Fruit fly (Drosophila melanogaster) whole organism, embryonic: ENCODE data around the gene CG14903.

Source experiments
- Abd-B ChIP-seq: fragments of 200-800 bp; sonication (Bioruptor generic); optimal IDR thresholded peaks from 2 replicates; lab custom pipeline; 2018; ENCODE audit warnings: missing biosample characterization, mild to moderate bottlenecking, missing genetic modification characterization, moderate library complexity
- Antp ChIP-seq: fragments of 200-800 bp; sonication (Bioruptor generic); optimal IDR thresholded peaks from 3 replicates; lab custom pipeline; 2016; ENCODE audit warnings: missing biosample characterization, missing genetic modification characterization
- Asciz ChIP-seq: fragments of 200-800 bp; sonication (Bioruptor generic); optimal IDR thresholded peaks from 2 replicates; lab custom pipeline; 2017; ENCODE audit warnings: missing biosample characterization, mild to moderate bottlenecking, missing genetic modification characterization, missing genetic modification reagents
- BEAF-32 ChIP-seq: fragments of 200-800 bp; sonication (Bioruptor generic); optimal IDR thresholded peaks from 3 replicates; lab custom pipeline; 2017; ENCODE audit warnings: missing biosample characterization, missing genetic modification characterization, mild to moderate bottlenecking, moderate library complexity, missing genetic modification reagents
- CG10267 ChIP-seq: fragments of 200-800 bp; sonication (Bioruptor generic); optimal IDR thresholded peaks from 2 replicates; lab custom pipeline; 2018; ENCODE audit warnings: missing biosample characterization, mild to moderate bottlenecking, missing genetic modification characterization, moderate library complexity
- CG10366 ChIP-seq: fragments of 200-800 bp; sonication (Bioruptor generic); IDR thresholded peaks from 2 replicates; pipeline ENCODE4 v1.3.6; 2022; ENCODE audit warnings: missing biosample characterization, missing genetic modification characterization
- CG11560 ChIP-seq: fragments of 200-800 bp; sonication (Bioruptor generic); IDR thresholded peaks from 3 replicates; pipeline ENCODE4 v1.3.6; 2022; ENCODE audit warnings: missing biosample characterization, missing genetic modification characterization
- CG13123 ChIP-seq: fragments of 200-800 bp; sonication (Bioruptor generic); optimal IDR thresholded peaks from 2 replicates; lab custom pipeline; 2016; ENCODE audit warnings: missing biosample characterization, missing genetic modification characterization
- CG13287 ChIP-seq: fragments of 200-800 bp; sonication (Bioruptor generic); IDR thresholded peaks from 2 replicates; pipeline ENCODE4 v1.3.6; 2022; ENCODE audit warnings: missing biosample characterization, missing genetic modification characterization; ENCODE audit not compliant: partially characterized antibody
- CG14050 ChIP-seq: fragments of 200-800 bp; sonication (Bioruptor generic); IDR thresholded peaks from 3 replicates; pipeline ENCODE4 v1.3.6; 2022; ENCODE audit warnings: missing biosample characterization, missing genetic modification characterization
- CG15514 ChIP-seq: fragments of 200-800 bp; sonication (Bioruptor generic); optimal IDR thresholded peaks from 3 replicates; lab custom pipeline; 2017; ENCODE audit warnings: missing biosample characterization, missing genetic modification characterization, mild to moderate bottlenecking, moderate library complexity, missing genetic modification reagents
- CG18764 ChIP-seq: fragments of 200-800 bp; sonication (Bioruptor generic); optimal IDR thresholded peaks from 3 replicates; lab custom pipeline; 2016; ENCODE audit warnings: missing biosample characterization, missing genetic modification characterization
- CG2116 ChIP-seq: fragments of 200-800 bp; sonication (Bioruptor generic); optimal IDR thresholded peaks from 3 replicates; lab custom pipeline; 2018; ENCODE audit warnings: missing biosample characterization, mild to moderate bottlenecking, missing genetic modification characterization
- CG2129 ChIP-seq: fragments of 200-800 bp; sonication (Bioruptor generic); IDR thresholded peaks from 2 replicates; pipeline ENCODE4 v1.3.6; 2022; ENCODE audit warnings: missing biosample characterization, missing genetic modification characterization; ENCODE audit not compliant: partially characterized antibody
- CG42726 ChIP-seq: fragments of 200-800 bp; sonication (Bioruptor generic); IDR thresholded peaks from 2 replicates; pipeline ENCODE4 v1.3.6; 2022; ENCODE audit warnings: missing biosample characterization, missing genetic modification characterization; ENCODE audit not compliant: partially characterized antibody
- CG4854 ChIP-seq: fragments of 200-800 bp; sonication (Bioruptor generic); optimal IDR thresholded peaks from 2 replicates; lab custom pipeline; 2016; ENCODE audit warnings: missing biosample characterization, missing genetic modification characterization, inconsistent platforms
- CG6791 ChIP-seq: fragments of 200-800 bp; sonication (Bioruptor generic); IDR thresholded peaks from 3 replicates; pipeline ENCODE4 v1.3.6; 2022; ENCODE audit warnings: missing biosample characterization, missing genetic modification characterization; ENCODE audit not compliant: partially characterized antibody
- CG7963 ChIP-seq: fragments of 200-800 bp; sonication (Bioruptor generic); IDR thresholded peaks from 3 replicates; pipeline ENCODE4 v1.3.6; 2022; ENCODE audit warnings: missing biosample characterization, missing genetic modification characterization; ENCODE audit not compliant: partially characterized antibody
- CG8478 ChIP-seq: fragments of >200 bp; optimal IDR thresholded peaks from 2 replicates; lab custom pipeline; 2018
- Chrac-16 ChIP-seq: fragments of 200-800 bp; sonication (Bioruptor generic); optimal IDR thresholded peaks from 3 replicates; lab custom pipeline; 2016; ENCODE audit warnings: missing biosample characterization, missing genetic modification characterization
- CoRest ChIP-seq: fragments of 200-800 bp; sonication (Bioruptor generic); optimal IDR thresholded peaks from 3 replicates; lab custom pipeline; 2018; ENCODE audit warnings: missing biosample characterization, mild to moderate bottlenecking, missing genetic modification characterization, moderate library complexity
- Dbx ChIP-seq: fragments of 200-800 bp; sonication (Bioruptor generic); IDR thresholded peaks from 3 replicates; pipeline ENCODE4 v1.3.6; 2022; ENCODE audit warnings: missing biosample characterization, missing genetic modification characterization
- Doc3 ChIP-seq: fragments of 200-800 bp; sonication (Bioruptor generic); IDR thresholded peaks from 3 replicates; pipeline ENCODE4 v1.3.6; 2022; ENCODE audit warnings: missing biosample characterization, missing genetic modification characterization; ENCODE audit not compliant: partially characterized antibody
- E2f2 ChIP-seq: fragments of 200-800 bp; sonication (Bioruptor generic); IDR thresholded peaks from 2 replicates; pipeline ENCODE4 v1.3.6; 2022; ENCODE audit warnings: missing biosample characterization, missing genetic modification characterization
- Kr ChIP-seq: fragments of 200-800 bp; sonication (Bioruptor generic); optimal IDR thresholded peaks from 2 replicates; lab custom pipeline; 2017; ENCODE audit warnings: missing biosample characterization, mild to moderate bottlenecking, missing genetic modification characterization
- Max ChIP-seq: fragments of 200-800 bp; sonication (Bioruptor generic); optimal IDR thresholded peaks from 2 replicates; lab custom pipeline; 2016; ENCODE audit warnings: missing biosample characterization, mild to moderate bottlenecking, missing genetic modification characterization
- NFAT ChIP-seq: fragments of 200-800 bp; sonication (Bioruptor generic); IDR thresholded peaks from 2 replicates; pipeline ENCODE4 v1.3.6; 2022; ENCODE audit warnings: missing biosample characterization, missing genetic modification characterization
- Pdp1 ChIP-seq, 2 experiments: fragments of 200-800 bp; sonication (Bioruptor generic); optimal IDR thresholded peaks; 3 replicates each; lab custom pipeline; 2016; ENCODE audit warnings: missing biosample characterization in 2 of 2, missing genetic modification characterization in 2 of 2, mild to moderate bottlenecking in 1 of 2, moderate library complexity in 1 of 2
- Sry-δ ChIP-seq: fragments of 200-800 bp; sonication (Bioruptor generic); optimal IDR thresholded peaks from 2 replicates; lab custom pipeline; 2016; ENCODE audit warnings: missing biosample characterization, missing genetic modification characterization
- Xbp1 ChIP-seq: fragments of 200-800 bp; sonication (Bioruptor generic); optimal IDR thresholded peaks from 3 replicates; lab custom pipeline; 2016; ENCODE audit warnings: missing biosample characterization, mild to moderate bottlenecking, missing genetic modification characterization
- al ChIP-seq: fragments of 200-800 bp; sonication (Bioruptor generic); IDR thresholded peaks from 2 replicates; pipeline ENCODE4 v1.3.6; 2022; ENCODE audit warnings: missing biosample characterization, missing genetic modification characterization
- amos ChIP-seq: fragments of 200-800 bp; sonication (Bioruptor generic); IDR thresholded peaks from 2 replicates; pipeline ENCODE4 v1.3.6; 2022; ENCODE audit warnings: missing biosample characterization, missing genetic modification characterization; ENCODE audit not compliant: partially characterized antibody
- bbx ChIP-seq: fragments of 200-800 bp; sonication (Bioruptor generic); IDR thresholded peaks from 2 replicates; pipeline ENCODE4 v1.3.6; 2022; ENCODE audit warnings: missing biosample characterization, missing genetic modification characterization; ENCODE audit not compliant: partially characterized antibody
- dm ChIP-seq: fragments of 200-800 bp; sonication (Bioruptor generic); optimal IDR thresholded peaks from 3 replicates; lab custom pipeline; 2016; ENCODE audit warnings: missing biosample characterization, missing genetic modification characterization
- gsb ChIP-seq: fragments of 200-800 bp; sonication (Bioruptor generic); IDR thresholded peaks from 2 replicates; pipeline ENCODE4 v1.3.6; 2022; ENCODE audit warnings: missing biosample characterization, missing genetic modification characterization
- hb ChIP-seq: fragments of 200-800 bp; sonication (Bioruptor generic); IDR thresholded peaks from 3 replicates; pipeline ENCODE4 v1.3.6; 2022; ENCODE audit warnings: missing biosample characterization, missing genetic modification characterization; ENCODE audit not compliant: partially characterized antibody
- hbn ChIP-seq: fragments of 200-800 bp; sonication (Bioruptor generic); IDR thresholded peaks from 2 replicates; pipeline ENCODE4 v1.3.6; 2022; ENCODE audit warnings: missing biosample characterization, missing genetic modification characterization; ENCODE audit not compliant: partially characterized antibody
- knrl ChIP-seq: fragments of 200-800 bp; sonication (Bioruptor generic); IDR thresholded peaks from 3 replicates; pipeline ENCODE4 v1.3.6; 2022; ENCODE audit warnings: missing biosample characterization, missing genetic modification characterization; ENCODE audit not compliant: partially characterized antibody
- mam ChIP-seq: fragments of 200-800 bp; sonication (Bioruptor generic); optimal IDR thresholded peaks from 3 replicates; lab custom pipeline; 2016; ENCODE audit warnings: missing biosample characterization, missing genetic modification characterization
- nerfin-2 ChIP-seq: fragments of 200-800 bp; sonication (Bioruptor generic); IDR thresholded peaks from 2 replicates; pipeline ENCODE4 v1.3.6; 2022; ENCODE audit warnings: missing biosample characterization, missing genetic modification characterization; ENCODE audit not compliant: partially characterized antibody
- pita ChIP-seq: fragments of 200-800 bp; sonication (Bioruptor generic); optimal IDR thresholded peaks from 2 replicates; lab custom pipeline; 2017; ENCODE audit warnings: missing biosample characterization, mild to moderate bottlenecking, missing genetic modification characterization
- prd ChIP-seq, 3 experiments: fragments of >200 bp in 2 of 3; fragments of 200-800 bp in 1 of 3; sonication (Bioruptor generic) in 1 of 3; optimal IDR thresholded peaks in 2 of 3; IDR thresholded peaks in 1 of 3; 2 replicates in 2 of 3; 3 replicates in 1 of 3; pipeline versions ENCODE4 v1.3.6 to Lab custom; 2017 to 2022; ENCODE audit warnings: missing biosample characterization in 1 of 3, missing genetic modification characterization in 1 of 3
- row ChIP-seq: fragments of 200-800 bp; sonication (Bioruptor generic); IDR thresholded peaks from 3 replicates; pipeline ENCODE4 v1.3.6; 2022; ENCODE audit warnings: missing biosample characterization, missing genetic modification characterization
- slbo ChIP-seq: fragments of 200-800 bp; sonication (Bioruptor generic); IDR thresholded peaks from 2 replicates; pipeline ENCODE4 v1.3.6; 2022; ENCODE audit warnings: missing biosample characterization, missing genetic modification characterization
- trem ChIP-seq: fragments of 200-800 bp; optimal IDR thresholded peaks from 3 replicates; lab custom pipeline; 2019; ENCODE audit warnings: missing biosample characterization, mild to moderate bottlenecking, missing genetic modification characterization, moderate library complexity
- tup ChIP-seq: fragments of 200-800 bp; sonication (Bioruptor generic); optimal IDR thresholded peaks from 2 replicates; lab custom pipeline; 2016; ENCODE audit warnings: missing biosample characterization, mild to moderate bottlenecking, missing genetic modification characterization, moderate library complexity
- vvl ChIP-seq: fragments of 200-800 bp; sonication (Bioruptor generic); IDR thresholded peaks from 2 replicates; pipeline ENCODE4 v1.3.6; 2022; ENCODE audit warnings: missing biosample characterization, missing genetic modification characterization
- zen2 ChIP-seq: fragments of 200-800 bp; sonication (Bioruptor generic); IDR thresholded peaks from 3 replicates; pipeline ENCODE4 v1.3.6; 2022; ENCODE audit warnings: missing biosample characterization, missing genetic modification characterization; ENCODE audit not compliant: partially characterized antibody

The CG14903 gene

dm6 chr3R:16614241-16614640, 40.7 kb upstream of the CG14903 start, which contains the start of gene CG10340 (continued):
- TF ChIP-seq trem (tag; lab: Kevin White, UChicago) (peak; percentile 47), CG13123 (GFP tag; lab: Kevin White, UChicago) (no peak), Dbx (peak; percentile 43; the same call in 1 of the 3 replicates), zen2 (GFP tag; lab: Robert Waterston, UW) (peak; percentile 77), CG42726 (GFP tag; lab: Robert Waterston, UW) (peak; percentile 75), CG2116 (GFP tag; lab: Kevin White, UChicago) (peak; percentile 60), CG15514 (GFP tag; lab: Kevin White, UChicago) (peak; percentile 38), CG2129 (peak; percentile 75), Asciz (GFP tag; lab: Kevin White, UChicago) (no peak), dm (GFP tag; lab: Kevin White, UChicago) (peak; percentile 41), CoRest (tag; lab: Kevin White, UChicago) (peak; percentile 34), amos (GFP tag; lab: Robert Waterston, UW) (peak; percentile 83), nerfin-2 (peak; percentile 59), E2f2 (GFP tag; lab: Robert Waterston, UW) (peak; percentile 87), prd (optimal IDR thresholded peaks at IDR 0.05; lab: Kevin White, UChicago) (no peak), prd (GFP tag; IDR thresholded peaks at IDR 0.05; lab: Robert Waterston, UW) (peak; percentile 30; the same call in 1 of the 3 replicates), CG14050 (0 out of 3 replicates have a peak, but pooled peaks have one; percentile 21), knrl (GFP tag; lab: Robert Waterston, UW) (peak; percentile 85), CG4854 (GFP tag; lab: Kevin White, UChicago) (no peak), CG10366 (GFP tag; lab: Robert Waterston, UW) (peak; percentile 12; the same call in 1 of the 2 replicates), Doc3 (GFP tag; lab: Robert Waterston, UW) (peak; percentile 74), Max (GFP tag; lab: Kevin White, UChicago) (peak; percentile 44), Sry-δ (GFP tag; lab: Kevin White, UChicago) (peak; percentile 81), hb (GFP tag; lab: Robert Waterston, UW) (peak; percentile 65), CG10267 (tag; lab: Kevin White, UChicago) (peak; percentile 17), CG8478 (lab: Kevin White, UChicago) (no peak), gsb (GFP tag; lab: Robert Waterston, UW) (no peak), row (GFP tag; lab: Robert Waterston, UW) (peak; percentile 64), Abd-B (GFP tag; lab: Kevin White, UChicago) (peak; percentile 19), Pdp1 (GFP tag; optimal IDR thresholded peaks at IDR 0.05; lab: Kevin White, UChicago) (peak in 1 of 2 experiments; percentile 99), mam (GFP tag; lab: Kevin White, UChicago) (peak; percentile 4), Antp (GFP tag; lab: Kevin White, UChicago) (no peak), NFAT (GFP tag; lab: Robert Waterston, UW) (no peak), pita (no peak), slbo (GFP tag; lab: Robert Waterston, UW) (peak; percentile 45; the same call in 1 of the 2 replicates), BEAF-32 (GFP tag; lab: Kevin White, UChicago) (peak; percentile 81), Kr (GFP tag; lab: Kevin White, UChicago) (no peak), vvl (peak; percentile 64), tup (GFP tag; lab: Kevin White, UChicago) (no peak), CG18764 (GFP tag; lab: Kevin White, UChicago) (peak; percentile 3), Xbp1 (GFP tag; lab: Kevin White, UChicago) (peak; percentile 18), al (GFP tag; lab: Robert Waterston, UW) (0 out of 2 replicates have a peak, but pooled peaks have one; percentile 7), CG13287 (GFP tag; lab: Robert Waterston, UW) (peak; percentile 87), Chrac-16 (GFP tag; lab: Kevin White, UChicago) (no peak), CG6791 (peak; percentile 83), CG11560 (tag; lab: Robert Waterston, UW) (no peak), hbn (peak; percentile 79), bbx (GFP tag; lab: Robert Waterston, UW) (peak; percentile 85), CG7963 (GFP tag; lab: Robert Waterston, UW) (peak; percentile 53; the same call in 1 of the 3 replicates)
